Worm (Caenorhabditis elegans): ENCODE data around the gene rgef-1.

- TF ChIP-seq lin-15B (tag; optimal IDR thresholded peaks at IDR 0.05) = no peak
- no peak for TF ChIP-seq mdl-1 (tag; optimal IDR thresholded peaks at IDR 0.05)
- TF ChIP-seq pha-4 (GFP tag; IDR thresholded peaks at IDR 0.05) = no peak
- no peak for TF ChIP-seq pha-4 (tag; optimal IDR thresholded peaks at IDR 0.05)
- no peak for TF ChIP-seq mxl-2 (GFP tag; conservative IDR thresholded peaks at IDR 0.05)
- TF ChIP-seq ama-1 (optimal IDR thresholded peaks at IDR 0.05) = no peak
- TF ChIP-seq ceh-62 (tag; optimal IDR thresholded peaks at IDR 0.05) = no peak
- TF ChIP-seq pqm-1 (tag; optimal IDR thresholded peaks at IDR 0.05) = no peak
- no peak for TF ChIP-seq zag-1 (tag; optimal IDR thresholded peaks at IDR 0.05)
- TF ChIP-seq T20F7.1 (GFP tag; optimal IDR thresholded peaks at IDR 0.05) = no peak
- TF ChIP-seq fkh-10 (GFP tag; optimal IDR thresholded peaks at IDR 0.05) = no peak
- TF ChIP-seq egl-27 (tag; optimal IDR thresholded peaks at IDR 0.05) = no peak
- no peak for TF ChIP-seq nhr-237 (tag; optimal IDR thresholded peaks at IDR 0.05)
- no peak for TF ChIP-seq unc-62 (GFP tag; optimal IDR thresholded peaks at IDR 0.05 in 1 of 2)
- no peak for TF ChIP-seq unc-62 (tag; optimal IDR thresholded peaks at IDR 0.05)
Observed at ce11 chrV:9590317-9590716, 28.8 kb upstream of the rgef-1 start, which contains the start of gene K09G1.2.

All from whole organism, L4 larva.